Fruit fly (Drosophila melanogaster): ENCODE data around the gene CG13786.

The CG13786 gene

DNA sequence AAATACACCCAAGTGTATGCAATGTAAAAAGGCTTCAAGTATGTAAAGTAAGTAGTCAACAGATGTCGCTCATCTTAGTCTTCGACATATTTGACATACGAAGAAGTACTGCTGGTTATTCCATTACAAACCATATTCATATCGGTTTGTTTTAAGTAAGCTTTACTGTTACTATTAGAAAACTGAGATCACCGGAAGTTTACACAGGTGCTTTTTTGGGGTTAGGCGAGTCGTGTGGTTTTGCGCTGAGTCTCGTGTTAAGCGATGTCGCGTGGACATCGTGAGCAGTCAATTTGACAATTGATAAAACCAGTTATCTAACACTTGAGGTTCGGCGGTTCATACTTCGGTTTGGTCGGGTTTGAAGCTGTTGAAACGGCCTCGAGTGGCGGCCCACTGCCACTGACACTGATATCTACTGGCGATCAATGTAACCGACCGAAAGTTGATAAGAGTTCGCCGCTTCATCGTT, 2.0 kb upstream of the CG13786 start (continued):
- TF ChIP-seq psq (GFP tag; optimal IDR thresholded peaks at IDR 0.05), result no peak
- TF ChIP-seq CG15514 (GFP tag; optimal IDR thresholded peaks at IDR 0.05), result no peak
- TF ChIP-seq seq (GFP tag; IDR thresholded peaks at IDR 0.05), result no peak
- TF ChIP-seq Nf-YB (GFP tag; optimal IDR thresholded peaks at IDR 0.05), result no peak
- TF ChIP-seq cad (GFP tag; optimal IDR thresholded peaks at IDR 0.05), result no peak
- TF ChIP-seq slp2 (GFP tag; optimal IDR thresholded peaks at IDR 0.05), result no peak
- TF ChIP-seq otp (GFP tag; IDR thresholded peaks at IDR 0.05), result no peak
- TF ChIP-seq slou (GFP tag; optimal IDR thresholded peaks at IDR 0.05), result no peak
- no peak for TF ChIP-seq Ets65A (GFP tag)
- no peak for TF ChIP-seq NfI (GFP tag; optimal IDR thresholded peaks at IDR 0.05)
- TF ChIP-seq MTF-1 (GFP tag; optimal IDR thresholded peaks at IDR 0.05; ENCODE audit: borderline replicate concordance), result no peak
- TF ChIP-seq CG2712 (tag; optimal IDR thresholded peaks at IDR 0.05), result no peak
- no peak for TF ChIP-seq Ravus (GFP tag; IDR thresholded peaks at IDR 0.05)
- no peak for TF ChIP-seq CG12236 (GFP tag; optimal IDR thresholded peaks at IDR 0.05)
- TF ChIP-seq pnt (GFP tag; optimal IDR thresholded peaks at IDR 0.05), result no peak
- no peak for TF ChIP-seq CG3847 (GFP tag; IDR thresholded peaks at IDR 0.05)
- no peak for TF ChIP-seq ewg (GFP tag; optimal IDR thresholded peaks at IDR 0.05)
- TF ChIP-seq vfl (GFP tag; optimal IDR thresholded peaks at IDR 0.05), result no peak
- TF ChIP-seq luna (GFP tag; optimal IDR thresholded peaks at IDR 0.05), result no peak
- TF ChIP-seq ara (GFP tag; IDR thresholded peaks at IDR 0.05), result no peak
- no peak for TF ChIP-seq ash1 (GFP tag; optimal IDR thresholded peaks at IDR 0.05)
- TF ChIP-seq Blimp-1 (GFP tag; optimal IDR thresholded peaks at IDR 0.05), result no peak
- peak; percentile 19 for TF ChIP-seq caup (GFP tag; optimal IDR thresholded peaks at IDR 0.05; ENCODE audit: severe bottlenecking)
- no peak for TF ChIP-seq gce (GFP tag; IDR thresholded peaks at IDR 0.05)
- TF ChIP-seq run (tag; optimal IDR thresholded peaks at IDR 0.05), result no peak
- no peak for TF ChIP-seq CG2678 (tag; optimal IDR thresholded peaks at IDR 0.05)
- TF ChIP-seq CG6854 (GFP tag; optimal IDR thresholded peaks at IDR 0.05), result no peak
- no peak for TF ChIP-seq Asciz (GFP tag; optimal IDR thresholded peaks at IDR 0.05)
- peak; percentile 45 for TF ChIP-seq CG34376 (GFP tag; optimal IDR thresholded peaks at IDR 0.05)
- TF ChIP-seq CG17612 (GFP tag; IDR thresholded peaks at IDR 0.05), result no peak
- peak; percentile 30 for TF ChIP-seq HHEX (GFP tag; optimal IDR thresholded peaks at IDR 0.05)
- TF ChIP-seq phol (tag; optimal IDR thresholded peaks at IDR 0.05), result no peak
- TF ChIP-seq slbo (GFP tag; IDR thresholded peaks at IDR 0.05), result no peak
- no peak for TF ChIP-seq CG9797 (GFP tag; optimal IDR thresholded peaks at IDR 0.05)
- no peak for TF ChIP-seq CG7745 (tag; optimal IDR thresholded peaks at IDR 0.05)
- TF ChIP-seq az2 (GFP tag; optimal IDR thresholded peaks at IDR 0.05), result no peak
- no peak for TF ChIP-seq bowl (GFP tag; IDR thresholded peaks at IDR 0.05)
- no peak for TF ChIP-seq CG18619 (GFP tag; optimal IDR thresholded peaks at IDR 0.05)
- no peak for TF ChIP-seq nau (GFP tag; optimal IDR thresholded peaks at IDR 0.05)
- TF ChIP-seq pros (GFP tag; optimal IDR thresholded peaks at IDR 0.05), result no peak
- no peak for TF ChIP-seq CG2120 (GFP tag; optimal IDR thresholded peaks at IDR 0.05)
- TF ChIP-seq CG4424 (GFP tag; optimal IDR thresholded peaks at IDR 0.05), result no peak
- TF ChIP-seq CkIIα-i1 (GFP tag; IDR thresholded peaks at IDR 0.05), result no peak
- no peak for TF ChIP-seq NK7.1 (GFP tag; optimal IDR thresholded peaks at IDR 0.05)
- no peak for TF ChIP-seq gfzf (GFP tag; optimal IDR thresholded peaks at IDR 0.05)
- peak; percentile 2 for TF ChIP-seq Fer1 (GFP tag; optimal IDR thresholded peaks at IDR 0.05)
- no peak for TF ChIP-seq pum (GFP tag; optimal IDR thresholded peaks at IDR 0.05)
- TF ChIP-seq hth (optimal IDR thresholded peaks at IDR 0.05), result no peak
- no peak for TF ChIP-seq CG7839 (tag; optimal IDR thresholded peaks at IDR 0.05)
- no peak for TF ChIP-seq CG5245 (GFP tag; optimal IDR thresholded peaks at IDR 0.05)
- TF ChIP-seq CG30403 (GFP tag; optimal IDR thresholded peaks at IDR 0.05), result no peak
- 0 out of 3 replicates have a peak, but pooled peaks have one; percentile 16 for TF ChIP-seq CG2199 (GFP tag; IDR thresholded peaks at IDR 0.05)
